Worm (Caenorhabditis elegans) whole organism, young adult: Measurements from ENCODE around the gene syx-4.

Source experiments
- B0336.3 ChIP-seq: fragments of 200-800 bp; sonication (Bioruptor generic); IDR thresholded peaks from 2 replicates; pipeline ENCODE4 v1.3.6; 2022; ENCODE audit warnings: missing genetic modification characterization, missing compliant biosample characterization
- C06A6.2 ChIP-seq: fragments of 200-800 bp; sonication (Bioruptor generic); conservative IDR thresholded peaks from 2 replicates; pipeline ENCODE4 v1.3.6; 2022; ENCODE audit warnings: missing genetic modification characterization, missing compliant biosample characterization
- C17E4.6 ChIP-seq: fragments of 200-800 bp; sonication (Bioruptor generic); IDR thresholded peaks from 2 replicates; pipeline ENCODE4 v1.3.6; 2022; ENCODE audit warnings: missing genetic modification reagents, missing genetic modification characterization, missing compliant biosample characterization
- F10E7.11 ChIP-seq: sonication (generic microtip); optimal IDR thresholded peaks from 2 replicates; lab custom pipeline; 2017; ENCODE audit warnings: mild to moderate bottlenecking, missing genetic modification characterization, moderate library complexity, missing compliant biosample characterization
- F22D6.2 ChIP-seq: sonication (generic microtip); optimal IDR thresholded peaks from 2 replicates; lab custom pipeline; 2016; ENCODE audit warnings: mild to moderate bottlenecking, missing genetic modification characterization, missing compliant biosample characterization
- F37B4.10 ChIP-seq: fragments of 200-800 bp; sonication (Bioruptor generic); IDR thresholded peaks from 2 replicates; pipeline ENCODE4 v1.3.6; 2022; ENCODE audit warnings: missing genetic modification characterization, missing compliant biosample characterization
- F49E8.2 ChIP-seq: sonication (generic microtip); optimal IDR thresholded peaks from 3 replicates; lab custom pipeline; 2017; ENCODE audit warnings: missing genetic modification characterization, mild to moderate bottlenecking, missing compliant biosample characterization, antibody characterized with exemption, moderate library complexity; ENCODE audit not compliant: insufficient read depth
- K12H6.12 ChIP-seq: fragments of 200-800 bp; sonication (Bioruptor generic); optimal IDR thresholded peaks from 2 replicates; lab custom pipeline; 2018; ENCODE audit warnings: mild to moderate bottlenecking, missing genetic modification characterization, missing compliant biosample characterization
- T26A5.8 ChIP-seq: sonication (generic microtip); optimal IDR thresholded peaks from 2 replicates; lab custom pipeline; 2016; ENCODE audit warnings: missing genetic modification characterization, missing compliant biosample characterization
- Y53G8AR.9 ChIP-seq: fragments of 200-800 bp; sonication (Bioruptor generic); conservative IDR thresholded peaks from 2 replicates; pipeline ENCODE4 v1.3.6; 2022; ENCODE audit warnings: missing genetic modification reagents, missing genetic modification characterization, missing compliant biosample characterization
- Y56A3A.18 ChIP-seq: fragments of 200-800 bp; sonication (Bioruptor generic); IDR thresholded peaks from 2 replicates; pipeline ENCODE4 v1.3.6; 2022; ENCODE audit warnings: missing genetic modification reagents, missing genetic modification characterization, missing compliant biosample characterization
- ZK185.1 ChIP-seq: sonication (generic microtip); optimal IDR thresholded peaks from 2 replicates; lab custom pipeline; 2016; ENCODE audit warnings: mild to moderate bottlenecking, missing genetic modification characterization, missing compliant biosample characterization; ENCODE audit not compliant: poor library complexity, severe bottlenecking
- atf-7 ChIP-seq: sonication (generic microtip); optimal IDR thresholded peaks from 2 replicates; lab custom pipeline; 2017; ENCODE audit warnings: mild to moderate bottlenecking, missing genetic modification characterization, missing compliant biosample characterization
- athp-1 ChIP-seq: sonication (generic microtip); optimal IDR thresholded peaks from 2 replicates; lab custom pipeline; 2017; ENCODE audit warnings: mild to moderate bottlenecking, missing genetic modification characterization, missing compliant biosample characterization
- attf-5 ChIP-seq: fragments of 200-800 bp; sonication (Bioruptor generic); optimal IDR thresholded peaks from 2 replicates; lab custom pipeline; 2018; ENCODE audit warnings: mild to moderate bottlenecking, missing genetic modification characterization, missing compliant biosample characterization
- bed-2 ChIP-seq: fragments of 200-800 bp; sonication (Bioruptor generic); IDR thresholded peaks from 2 replicates; pipeline ENCODE4 v1.3.6; 2022; ENCODE audit warnings: missing genetic modification reagents, missing genetic modification characterization, missing compliant biosample characterization
- cebp-1 ChIP-seq, 2 experiments: fragments of 200-800 bp in 1 of 2; sonication (Bioruptor generic) in 1 of 2; sonication (generic microtip) in 1 of 2; IDR thresholded peaks in 1 of 2; optimal IDR thresholded peaks in 1 of 2; 2 replicates each; pipeline versions ENCODE4 v1.3.6 to Lab custom; 2017 to 2022; ENCODE audit warnings: missing compliant biosample characterization in 2 of 2, missing genetic modification characterization in 2 of 2, mild to moderate bottlenecking in 1 of 2, missing genetic modification reagents in 1 of 2, moderate library complexity in 1 of 2
- cebp-2 ChIP-seq: fragments of 200-800 bp; sonication (Bioruptor generic); IDR thresholded peaks from 2 replicates; pipeline ENCODE4 v1.3.6; 2022; ENCODE audit warnings: missing genetic modification characterization, missing compliant biosample characterization
- ceh-79 ChIP-seq: sonication (generic microtip); optimal IDR thresholded peaks from 2 replicates; lab custom pipeline; 2017; ENCODE audit warnings: mild to moderate bottlenecking, missing genetic modification characterization, missing compliant biosample characterization
- dpff-1 ChIP-seq: sonication (generic microtip); optimal IDR thresholded peaks from 2 replicates; lab custom pipeline; 2017; ENCODE audit warnings: mild to moderate bottlenecking, missing genetic modification characterization, missing compliant biosample characterization
- egrh-3 ChIP-seq: fragments of 200-800 bp; sonication (Bioruptor generic); IDR thresholded peaks from 2 replicates; pipeline ENCODE4 v1.3.6; 2022; ENCODE audit warnings: missing genetic modification reagents, missing genetic modification characterization, missing compliant biosample characterization
- ets-4 ChIP-seq: fragments of 200-800 bp; sonication (Bioruptor generic); optimal IDR thresholded peaks from 2 replicates; lab custom pipeline; 2018; ENCODE audit warnings: mild to moderate bottlenecking, missing genetic modification characterization, missing compliant biosample characterization
- hlh-12 ChIP-seq: sonication (generic microtip); optimal IDR thresholded peaks from 2 replicates; lab custom pipeline; 2016; ENCODE audit warnings: missing genetic modification characterization, missing compliant biosample characterization
- lin-40 ChIP-seq: sonication (generic microtip); optimal IDR thresholded peaks from 2 replicates; lab custom pipeline; 2016; ENCODE audit warnings: missing genetic modification characterization, mild to moderate bottlenecking, missing compliant biosample characterization, missing genotype, missing genetic modification reagents
- lin-54 ChIP-seq: fragments of 200-800 bp; sonication (Bioruptor generic); optimal IDR thresholded peaks from 2 replicates; lab custom pipeline; 2018; ENCODE audit warnings: mild to moderate bottlenecking, missing genetic modification characterization, missing compliant biosample characterization
- lsl-1 ChIP-seq: fragments of 200-800 bp; sonication (Bioruptor generic); optimal IDR thresholded peaks from 2 replicates; lab custom pipeline; 2018; ENCODE audit warnings: mild to moderate bottlenecking, missing genetic modification characterization, moderate library complexity, missing compliant biosample characterization
- lsy-27 ChIP-seq: sonication (generic microtip); optimal IDR thresholded peaks from 2 replicates; lab custom pipeline; 2017; ENCODE audit warnings: missing genetic modification characterization, mild to moderate bottlenecking, missing compliant biosample characterization, antibody characterized with exemption, missing genotype, borderline replicate concordance; ENCODE audit not compliant: insufficient read depth
- madf-3 ChIP-seq: fragments of 200-800 bp; sonication (Bioruptor generic); IDR thresholded peaks from 2 replicates; pipeline ENCODE4 v1.3.6; 2022; ENCODE audit warnings: missing genetic modification reagents, missing genetic modification characterization, missing compliant biosample characterization
- nfyb-1 ChIP-seq: fragments of 200-800 bp; sonication (Bioruptor generic); IDR thresholded peaks from 2 replicates; pipeline ENCODE4 v1.3.6; 2022; ENCODE audit warnings: missing genetic modification reagents, missing genetic modification characterization, missing compliant biosample characterization
- pbrm-1 ChIP-seq: fragments of 200-800 bp; sonication (Bioruptor generic); IDR thresholded peaks from 2 replicates; pipeline ENCODE4 v1.3.6; 2022; ENCODE audit warnings: missing genetic modification reagents, missing genetic modification characterization, missing compliant biosample characterization
- pha-4 ChIP-seq: fragments of 150-350 bp; sonication (generic microtip); optimal IDR thresholded peaks from 2 replicates; lab custom pipeline; 2014; ENCODE audit warnings: missing biosample characterization, missing genetic modification reagents, missing genetic modification characterization
- rec-8 ChIP-seq, 2 experiments: sonication (generic microtip); optimal IDR thresholded peaks; 2 replicates each; lab custom pipeline; 2016; ENCODE audit warnings: mild to moderate bottlenecking in 2 of 2, missing genetic modification characterization in 2 of 2, missing genetic modification reagents in 2 of 2, missing genotype in 2 of 2, missing biosample characterization in 1 of 2, missing compliant biosample characterization in 1 of 2, moderate library complexity in 1 of 2
- repo-1 ChIP-seq: sonication (generic microtip); optimal IDR thresholded peaks from 2 replicates; lab custom pipeline; 2017; ENCODE audit warnings: mild to moderate bottlenecking, missing genetic modification characterization, missing compliant biosample characterization
- snpc-3.4 ChIP-seq: sonication (generic microtip); optimal IDR thresholded peaks from 2 replicates; lab custom pipeline; 2017; ENCODE audit warnings: missing genetic modification characterization, mild to moderate bottlenecking, missing compliant biosample characterization, antibody characterized with exemption, moderate library complexity, missing genotype, missing genetic modification reagents
- unc-62 ChIP-seq: fragments of 150-350 bp; optimal IDR thresholded peaks from 2 replicates; lab custom pipeline; 2014; ENCODE audit warnings: missing biosample characterization, missing genetic modification reagents, missing genetic modification characterization
- ztf-18 ChIP-seq: sonication (generic microtip); optimal IDR thresholded peaks from 2 replicates; lab custom pipeline; 2016; ENCODE audit warnings: missing genotype, mild to moderate bottlenecking, missing genetic modification characterization, missing compliant biosample characterization
- ztf-3 ChIP-seq: fragments of 200-800 bp; sonication (Bioruptor generic); optimal IDR thresholded peaks from 2 replicates; lab custom pipeline; 2018; ENCODE audit warnings: mild to moderate bottlenecking, missing genetic modification characterization, missing compliant biosample characterization

syx-4 gene

DNA sequence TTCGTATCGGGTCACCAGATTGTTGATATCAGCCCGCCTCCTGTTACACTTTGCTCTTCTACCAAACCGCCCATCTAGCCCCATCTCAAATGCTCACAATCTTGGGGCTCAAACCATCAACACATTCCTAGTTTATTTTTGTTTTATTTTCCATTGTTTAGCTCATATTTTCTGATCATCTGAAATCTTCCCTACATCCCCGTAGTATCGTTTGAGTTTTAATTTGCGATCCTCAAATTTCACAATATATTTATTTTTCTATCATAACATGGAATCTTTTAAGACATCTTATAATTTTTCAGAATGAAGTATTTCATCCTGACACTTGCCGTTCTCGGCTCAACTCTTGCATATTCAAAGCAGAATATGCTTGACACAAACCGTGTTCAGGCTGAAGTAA, 19.8 kb downstream of the syx-4 start, which contains the start of gene spp-10:
spp-10 (plus strand) TSS at position 301 of the 400 bp plus-strand sequence.
- TF ChIP-seq nfyb-1 (GFP tag; lab: Robert Waterston, UW): no peak
- TF ChIP-seq ZK185.1: no peak
- TF ChIP-seq C17E4.6 (GFP tag; lab: Robert Waterston, UW): no peak
- no peak for TF ChIP-seq dpff-1 (tag; lab: Kevin White, UChicago)
- TF ChIP-seq F49E8.2 (tag; lab: Kevin White, UChicago): no peak
- TF ChIP-seq pbrm-1 (GFP tag; lab: Robert Waterston, UW): no peak
- no peak for TF ChIP-seq egrh-3 (GFP tag; lab: Robert Waterston, UW)
- no peak for TF ChIP-seq attf-5 (GFP tag; lab: Kevin White, UChicago)
- no peak for TF ChIP-seq snpc-3.4
- TF ChIP-seq athp-1 (tag; lab: Kevin White, UChicago): no peak
- TF ChIP-seq lsy-27: no peak
- no peak for TF ChIP-seq F10E7.11
- no peak for TF ChIP-seq lin-40 (tag; lab: Kevin White, UChicago)
- TF ChIP-seq F37B4.10 (GFP tag; lab: Robert Waterston, UW): no peak
- TF ChIP-seq ets-4: no peak
- no peak for TF ChIP-seq pha-4
- TF ChIP-seq Y53G8AR.9 (GFP tag; lab: Robert Waterston, UW): no peak
- TF ChIP-seq hlh-12 (tag; lab: Kevin White, UChicago): no peak

DNA sequence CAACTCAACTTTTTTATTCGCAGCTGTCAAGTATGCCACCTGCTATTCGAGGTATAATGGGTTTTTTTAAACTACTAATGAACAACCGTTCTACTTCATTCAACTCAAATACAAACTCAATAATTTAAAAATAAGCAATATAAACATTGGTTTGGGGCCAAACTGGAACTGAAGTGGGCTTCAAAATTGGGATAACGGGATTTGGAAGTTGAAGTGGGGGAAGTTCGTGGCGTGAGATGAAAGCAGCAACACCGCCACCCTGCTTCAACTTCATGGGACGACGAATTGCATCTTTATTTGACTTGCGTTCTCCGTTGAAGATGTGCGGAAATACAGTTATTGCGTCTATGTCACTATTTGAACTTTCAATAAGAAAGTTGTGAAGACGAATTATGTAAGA, 21.4 kb downstream of the syx-4 start:
- TF ChIP-seq repo-1 (tag; lab: Kevin White, UChicago): peak; percentile 21
- no peak for TF ChIP-seq ztf-18
- TF ChIP-seq atf-7 (tag; lab: Kevin White, UChicago): peak; percentile 20
- no peak for TF ChIP-seq cebp-1 (GFP tag; IDR thresholded peaks at IDR 0.05; lab: Robert Waterston, UW)
- peak; percentile 0 for TF ChIP-seq cebp-1 (tag; optimal IDR thresholded peaks at IDR 0.05; lab: Kevin White, UChicago)
- 0 out of 2 replicates have a peak, but pooled peaks have one; percentile 27 for TF ChIP-seq nfyb-1 (GFP tag; lab: Robert Waterston, UW)
- 0 out of 2 replicates have a peak, but pooled peaks have one; percentile 35 for TF ChIP-seq Y53G8AR.9 (GFP tag; lab: Robert Waterston, UW)
- peak; percentile 41 for TF ChIP-seq B0336.3 (GFP tag; lab: Robert Waterston, UW)
- TF ChIP-seq lsl-1 (GFP tag; lab: Kevin White, UChicago): no peak

DNA sequence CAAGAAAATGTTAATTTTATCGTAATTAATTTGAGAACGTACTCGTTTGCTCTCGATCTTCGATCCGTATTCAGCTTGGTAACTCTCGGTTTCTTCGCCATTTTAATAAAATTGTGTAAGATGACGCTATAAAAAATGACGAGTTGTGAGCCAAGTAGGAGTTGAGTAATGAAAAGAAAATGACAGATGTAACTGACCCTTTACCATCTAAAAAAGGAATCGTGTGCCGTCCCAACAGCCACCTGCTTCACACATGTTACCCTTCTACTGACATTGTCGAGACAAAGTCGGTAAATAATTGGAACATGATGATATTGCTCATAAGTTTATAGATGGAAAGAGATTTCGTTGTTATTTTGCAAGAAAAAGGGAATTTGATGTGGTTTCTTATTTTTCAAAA, 22.3 kb downstream of the syx-4 start, which contains the start of gene hlh-12:
hlh-12 (minus strand) TSS at position 101 of the 400 bp plus-strand sequence.
- no peak for TF ChIP-seq Y56A3A.18 (GFP tag; lab: Robert Waterston, UW)
- no peak for TF ChIP-seq repo-1 (tag; lab: Kevin White, UChicago)
- no peak for TF ChIP-seq ceh-79
- no peak for TF ChIP-seq unc-62
- TF ChIP-seq K12H6.12 (tag; lab: Kevin White, UChicago): no peak
- no peak for TF ChIP-seq T26A5.8 (tag; lab: Kevin White, UChicago)
- no peak for TF ChIP-seq madf-3 (GFP tag; lab: Robert Waterston, UW)
- no peak for TF ChIP-seq C06A6.2 (GFP tag; lab: Robert Waterston, UW)
- no peak for TF ChIP-seq ztf-3
- TF ChIP-seq F22D6.2: no peak
- no peak for TF ChIP-seq snpc-3.4
- TF ChIP-seq pbrm-1 (GFP tag; lab: Robert Waterston, UW): no peak
- TF ChIP-seq rec-8 (tag; optimal IDR thresholded peaks at IDR 0.05; lab: Kevin White, UChicago): no peak
- TF ChIP-seq lin-54 (GFP tag; lab: Kevin White, UChicago): no peak
- no peak for TF ChIP-seq Y53G8AR.9 (GFP tag; lab: Robert Waterston, UW)
- TF ChIP-seq cebp-2 (GFP tag; lab: Robert Waterston, UW): no peak
- TF ChIP-seq bed-2 (GFP tag; lab: Robert Waterston, UW): no peak
